Worm (Caenorhabditis elegans): ENCODE measurements around the gene lido-14.

The lido-14 gene

ce11 chrII:3340818-3341217 lies 18.1 kb upstream of the lido-14 start:
- TF ChIP-seq sox-2 (GFP tag; IDR thresholded peaks at IDR 0.05) (no peak), fax-1 (tag; optimal IDR thresholded peaks at IDR 0.05) (no peak), pqm-1 (tag; optimal IDR thresholded peaks at IDR 0.05) (no peak), pha-2 (tag; optimal IDR thresholded peaks at IDR 0.05) (no peak), ceh-18 (tag; optimal IDR thresholded peaks at IDR 0.05) (no peak), hlh-30 (tag; optimal IDR thresholded peaks at IDR 0.05; ENCODE audit: insufficient read depth) (no peak), ceh-30 (tag; optimal IDR thresholded peaks at IDR 0.05) (no peak), ceh-6 (GFP tag; optimal IDR thresholded peaks at IDR 0.05) (no peak), pag-3 (tag; optimal IDR thresholded peaks at IDR 0.05; ENCODE audit: borderline replicate concordance) (no peak), ceh-19 (GFP tag; optimal IDR thresholded peaks at IDR 0.05) (no peak), ceh-24 (tag; optimal IDR thresholded peaks at IDR 0.05) (no peak), T23F11.4 (GFP tag; optimal IDR thresholded peaks at IDR 0.05) (no peak)

ce11 chrII:3341989-3342388 lies 16.9 kb upstream of the lido-14 start, which contains the start of gene F14D2.11:
TSS of gene F14D2.11 (minus strand) at chrII:3342089.
- no peak for TF ChIP-seq C38D4.7 (GFP tag; optimal IDR thresholded peaks at IDR 0.05)
- no peak for TF ChIP-seq gmeb-2 (tag; optimal IDR thresholded peaks at IDR 0.05)
- TF ChIP-seq tbx-7 (tag; optimal IDR thresholded peaks at IDR 0.05), result no peak
- TF ChIP-seq ref-2 (tag; optimal IDR thresholded peaks at IDR 0.05), result no peak
- TF ChIP-seq hlh-6 (tag; optimal IDR thresholded peaks at IDR 0.05), result no peak
- TF ChIP-seq sdc-2 (tag; optimal IDR thresholded peaks at IDR 0.05), result no peak
- TF ChIP-seq ets-4 (tag; optimal IDR thresholded peaks at IDR 0.05), result no peak
- TF ChIP-seq hlh-15 (tag; optimal IDR thresholded peaks at IDR 0.05), result no peak
- no peak for TF ChIP-seq pha-4 (tag; optimal IDR thresholded peaks at IDR 0.05)
- no peak for TF ChIP-seq ceh-2 (tag; optimal IDR thresholded peaks at IDR 0.05)
- TF ChIP-seq unc-42 (tag; optimal IDR thresholded peaks at IDR 0.05), result no peak
- no peak for TF ChIP-seq elt-4 (tag; optimal IDR thresholded peaks at IDR 0.05)
- no peak for TF ChIP-seq ceh-14 (tag; optimal IDR thresholded peaks at IDR 0.05)
- no peak for TF ChIP-seq ceh-34 (tag; optimal IDR thresholded peaks at IDR 0.05)
- TF ChIP-seq ahr-1 (tag; optimal IDR thresholded peaks at IDR 0.05), result no peak

- TF ChIP-seq hlh-30 (tag; optimal IDR thresholded peaks at IDR 0.05; ENCODE audit: insufficient read depth) (no peak), pax-1 (tag; optimal IDR thresholded peaks at IDR 0.05) (no peak)
These were observed 15.2 kb upstream of the lido-14 start, which contains the start of gene F14D2.15 for ce11 chrII:3343714-3344113. TSS of gene F14D2.15 (minus strand) at chrII:3343814.

ce11 chrII:3344917-3345316 lies 14.0 kb upstream of the lido-14 start, which contains the start of gene bath-28:
TSS of gene bath-28 (minus strand) at chrII:3344967.
- TF ChIP-seq ceh-22 (tag; optimal IDR thresholded peaks at IDR 0.05), result no peak
- TF ChIP-seq fkh-10 (GFP tag; optimal IDR thresholded peaks at IDR 0.05), result no peak
- TF ChIP-seq C38D4.7 (GFP tag; optimal IDR thresholded peaks at IDR 0.05), result no peak
- no peak for TF ChIP-seq npax-4 (tag; optimal IDR thresholded peaks at IDR 0.05)
- TF ChIP-seq ceh-18 (tag; optimal IDR thresholded peaks at IDR 0.05), result no peak
- TF ChIP-seq sox-2 (GFP tag; IDR thresholded peaks at IDR 0.05), result no peak

- no peak for TF ChIP-seq pax-1 (tag; optimal IDR thresholded peaks at IDR 0.05)
- no peak for TF ChIP-seq unc-42 (tag; optimal IDR thresholded peaks at IDR 0.05)
- TF ChIP-seq ztf-16 (tag; optimal IDR thresholded peaks at IDR 0.05), result no peak
- no peak for TF ChIP-seq ceh-34 (tag; optimal IDR thresholded peaks at IDR 0.05)
- no peak for TF ChIP-seq fkh-6 (tag; optimal IDR thresholded peaks at IDR 0.05)
These were observed 12.6 kb upstream of the lido-14 start, which contains the start of gene bath-30 for ce11 chrII:3346328-3346780. TSS of gene bath-30 (minus strand) at chrII:3346378.

Data from whole organism, late embryonic.